Worm (Caenorhabditis elegans) whole organism, mixed stage, embryonic: ENCODE data around the gene vps-33.1.

Source experiments
- cnd-1 ChIP-seq: fragments of 200-800 bp; sonication (Bioruptor generic); optimal IDR thresholded peaks from 2 replicates; lab custom pipeline; 2018; ENCODE audit warnings: mild to moderate bottlenecking, missing genetic modification characterization, missing compliant biosample characterization
- ham-2 ChIP-seq: fragments of 200-800 bp; sonication (Bioruptor generic); optimal IDR thresholded peaks from 2 replicates; lab custom pipeline; 2018; ENCODE audit warnings: mild to moderate bottlenecking, missing genetic modification characterization, missing compliant biosample characterization
- nhr-12 ChIP-seq: fragments of 150-350 bp; optimal IDR thresholded peaks from 2 replicates; lab custom pipeline; 2014; ENCODE audit warnings: missing biosample characterization, missing genetic modification characterization
- pha-4 ChIP-seq: fragments of 150-350 bp; optimal IDR thresholded peaks from 2 replicates; lab custom pipeline; 2018; ENCODE audit warnings: missing biosample characterization, missing genetic modification reagents, missing genetic modification characterization
- unc-120 ChIP-seq: sonication (generic microtip); optimal IDR thresholded peaks from 2 replicates; lab custom pipeline; 2017; ENCODE audit warnings: missing genetic modification characterization, missing compliant biosample characterization; ENCODE audit not compliant: poor library complexity, severe bottlenecking
- unc-62 ChIP-seq: fragments of 150-350 bp; optimal IDR thresholded peaks from 2 replicates; lab custom pipeline; 2014; ENCODE audit warnings: missing biosample characterization, missing genetic modification reagents, missing genetic modification characterization

- no peak for TF ChIP-seq cnd-1
- no peak for TF ChIP-seq unc-62
- TF ChIP-seq nhr-12 (tag; lab: Kevin White, UChicago) = no peak
- TF ChIP-seq unc-120 (tag; lab: Kevin White, UChicago) = no peak
- no peak for TF ChIP-seq pha-4
- no peak for TF ChIP-seq ham-2 (GFP tag; lab: Kevin White, UChicago)
These were observed 44.7 kb upstream of the vps-33.1 start for ce11 chrIII:8656055-8656454.
